Fruit fly (Drosophila melanogaster) S2 (cell line): Measurements from ENCODE around the gene CG42324.

Source experiments
- CG8478 ChIP-seq: fragments of >200 bp; optimal IDR thresholded peaks from 2 replicates; lab custom pipeline; 2018
- CTCF ChIP-seq, 2 experiments: fragments of >200 bp; optimal IDR thresholded peaks; 2 replicates each; lab custom pipeline; 2018

DNA sequence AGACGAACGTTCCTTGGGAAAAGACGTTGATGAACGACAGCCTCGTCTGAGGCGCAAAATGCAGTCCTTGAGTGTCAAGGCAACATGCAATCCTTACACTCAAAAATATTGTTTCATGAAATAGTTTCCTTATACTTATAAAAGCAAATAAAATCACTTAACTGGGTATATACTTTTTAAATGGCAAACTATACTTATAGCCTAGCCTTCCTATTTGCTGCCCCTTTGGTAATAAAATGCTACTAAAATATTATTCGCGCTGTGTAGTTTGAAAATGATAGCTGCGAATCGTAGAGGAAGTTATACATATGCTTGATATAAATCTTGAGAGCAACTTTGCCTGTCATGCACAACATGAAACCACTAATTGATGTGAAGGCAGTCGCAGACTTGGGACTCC is 60.6 kb downstream of the CG42324 start:
- TF ChIP-seq CTCF (optimal IDR thresholded peaks at IDR 0.05; lab: Kevin White, UChicago) (no peak), CG8478 (lab: Kevin White, UChicago) (no peak)
